Fruit fly (Drosophila melanogaster): ENCODE measurements around the gene png.

The png gene

dm6 chrX:1399056-1400003 lies 41.9 kb upstream of the png start (continued):
- TF ChIP-seq ci (GFP tag; IDR thresholded peaks at IDR 0.05) (peak; percentile 60; the same call in 2 of the 3 replicates), CG11085 (GFP tag; IDR thresholded peaks at IDR 0.05) (no peak), Vsx1 (GFP tag; optimal IDR thresholded peaks at IDR 0.05) (no peak), p53 (GFP tag; optimal IDR thresholded peaks at IDR 0.05) (no peak), ftz-f1 (GFP tag; optimal IDR thresholded peaks at IDR 0.05) (peak; percentile 76), row (GFP tag; IDR thresholded peaks at IDR 0.05) (peak; percentile 15; the same call in 1 of the 3 replicates), Adf1 (GFP tag; IDR thresholded peaks at IDR 0.05) (peak; percentile 36; the same call in 1 of the 2 replicates), twi (tag; optimal IDR thresholded peaks at IDR 0.05) (peak; percentile 7), Hr3 (GFP tag; optimal IDR thresholded peaks at IDR 0.05) (peak; percentile 86), CG11504 (tag; optimal IDR thresholded peaks at IDR 0.05) (peak; percentile 60), z (GFP tag; IDR thresholded peaks at IDR 0.05) (peak; percentile 37; the same call in 1 of the 3 replicates), CG3281 (GFP tag; optimal IDR thresholded peaks at IDR 0.05) (no peak), HmgD (GFP tag; optimal IDR thresholded peaks at IDR 0.05) (peak; percentile 84), cas (GFP tag; IDR thresholded peaks at IDR 0.05) (no peak), CG13894 (tag; optimal IDR thresholded peaks at IDR 0.05) (peak; percentile 63), sug (tag; optimal IDR thresholded peaks at IDR 0.05) (peak; percentile 64), pum (GFP tag; optimal IDR thresholded peaks at IDR 0.05) (no peak), Blimp-1 (GFP tag; optimal IDR thresholded peaks at IDR 0.05) (peak; percentile 99), Lpt (GFP tag; optimal IDR thresholded peaks at IDR 0.05) (no peak), ap (GFP tag; IDR thresholded peaks at IDR 0.05) (no peak), Med (GFP tag) (peak; percentile 83), CG3995 (GFP tag; optimal IDR thresholded peaks at IDR 0.05) (no peak), Side (GFP tag; optimal IDR thresholded peaks at IDR 0.05) (no peak), pzg (GFP tag; optimal IDR thresholded peaks at IDR 0.05) (peak; percentile 58), lab (GFP tag; optimal IDR thresholded peaks at IDR 0.05) (peak; percentile 24), CG10147 (GFP tag; optimal IDR thresholded peaks at IDR 0.05) (no peak), CG14441 (GFP tag; IDR thresholded peaks at IDR 0.05) (no peak), gsb-n (tag; optimal IDR thresholded peaks at IDR 0.05) (no peak), CG10321 (GFP tag; IDR thresholded peaks at IDR 0.05) (peak; percentile 99), amos (GFP tag; IDR thresholded peaks at IDR 0.05; ENCODE audit: partially characterized antibody) (peak; percentile 17; the same call in 1 of the 2 replicates), CG15479 (GFP tag; optimal IDR thresholded peaks at IDR 0.05) (no peak), CG11723 (GFP tag; optimal IDR thresholded peaks at IDR 0.05) (peak; percentile 27), tll (GFP tag; optimal IDR thresholded peaks at IDR 0.05) (peak; percentile 54 to 67), MESR4 (GFP tag; optimal IDR thresholded peaks at IDR 0.05) (peak; percentile 2), chinmo (GFP tag; IDR thresholded peaks at IDR 0.05; ENCODE audit: partially characterized antibody) (peak; percentile 79; the same call in 3 of the 4 replicates), Bteb2 (GFP tag; optimal IDR thresholded peaks at IDR 0.05) (no peak), pfk (GFP tag; optimal IDR thresholded peaks at IDR 0.05) (no peak), CG9932 (GFP tag; IDR thresholded peaks at IDR 0.05) (peak; percentile 24; the same call in 1 of the 2 replicates), Sox102F (GFP tag; optimal IDR thresholded peaks at IDR 0.05) (no peak), CG8478 (optimal IDR thresholded peaks at IDR 0.05) (peak; percentile 98), chn (GFP tag; optimal IDR thresholded peaks at IDR 0.05) (peak; percentile 60), CG1603 (tag; optimal IDR thresholded peaks at IDR 0.05) (peak; percentile 25), CG12659 (GFP tag; optimal IDR thresholded peaks at IDR 0.05) (peak; percentile 66), scrt (GFP tag; optimal IDR thresholded peaks at IDR 0.05) (peak; percentile 9), mam (GFP tag; optimal IDR thresholded peaks at IDR 0.05) (no peak), B-H1 (GFP tag; IDR thresholded peaks at IDR 0.05) (no peak), Nf-YA (GFP tag; IDR thresholded peaks at IDR 0.05) (0 out of 2 replicates have a peak, but pooled peaks have one; percentile 7), CG17361 (GFP tag; IDR thresholded peaks at IDR 0.05) (no peak)
